Fruit fly (Drosophila melanogaster): ENCODE results near the gene CheB93a.

CheB93a gene

DNA sequence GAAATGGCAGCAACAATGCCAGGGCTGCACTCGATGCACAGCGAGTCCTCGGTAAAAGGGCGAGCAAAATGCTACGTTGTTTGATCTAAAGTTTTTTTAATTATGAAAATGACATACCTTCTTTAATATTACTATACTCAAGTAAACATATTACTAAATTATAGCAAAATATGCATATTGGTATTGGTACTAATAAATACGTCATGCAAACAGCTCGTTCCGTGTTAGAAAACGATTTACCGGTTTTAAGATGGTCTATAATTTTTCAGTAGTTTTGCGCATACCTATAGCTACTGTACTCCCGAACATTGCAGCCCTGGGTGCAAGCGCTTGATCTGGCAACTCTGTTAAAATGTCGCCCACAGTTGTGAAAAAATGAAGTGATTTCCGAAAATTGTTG is 42.0 kb upstream of the CheB93a start (continued):
- peak; percentile 92 for TF ChIP-seq CG12744 (GFP tag; optimal IDR thresholded peaks at IDR 0.05)
- peak; percentile 79 for TF ChIP-seq psq (GFP tag; optimal IDR thresholded peaks at IDR 0.05)
- TF ChIP-seq Bgb (GFP tag; IDR thresholded peaks at IDR 0.05; ENCODE audit: partially characterized antibody): no peak
- peak; percentile 92 for TF ChIP-seq E2f1 (GFP tag; IDR thresholded peaks at IDR 0.05)
- peak; percentile 82 for TF ChIP-seq GATAe (GFP tag; conservative IDR thresholded peaks at IDR 0.05)
- peak; percentile 53 for TF ChIP-seq pfk (GFP tag; optimal IDR thresholded peaks at IDR 0.05)
- peak; percentile 97 for TF ChIP-seq gem (tag; optimal IDR thresholded peaks at IDR 0.05)
- peak; percentile 92 to 94 for TF ChIP-seq chif (GFP tag; optimal IDR thresholded peaks at IDR 0.05)
- peak; percentile 98 for TF ChIP-seq CG30403 (GFP tag; optimal IDR thresholded peaks at IDR 0.05)
- TF ChIP-seq CG16815 (GFP tag; optimal IDR thresholded peaks at IDR 0.05): peak; percentile 98
- TF ChIP-seq CG1529 (GFP tag; optimal IDR thresholded peaks at IDR 0.05): peak; percentile 87
- peak; percentile 92 for TF ChIP-seq HHEX (GFP tag; optimal IDR thresholded peaks at IDR 0.05)
- TF ChIP-seq CG34376 (GFP tag; optimal IDR thresholded peaks at IDR 0.05): peak; percentile 98
- TF ChIP-seq Hr39 (optimal IDR thresholded peaks at IDR 0.05): no peak
- TF ChIP-seq phol (tag; optimal IDR thresholded peaks at IDR 0.05): peak; percentile 99
- peak; percentile 94 for TF ChIP-seq CG7372 (GFP tag; IDR thresholded peaks at IDR 0.05)
- TF ChIP-seq CG12942 (GFP tag; optimal IDR thresholded peaks at IDR 0.05): peak; percentile 95
- TF ChIP-seq Hsf (GFP tag; optimal IDR thresholded peaks at IDR 0.05): peak; percentile 98
- TF ChIP-seq Bteb2 (GFP tag; optimal IDR thresholded peaks at IDR 0.05): peak; percentile 92
- peak; percentile 84 for TF ChIP-seq pb (GFP tag; optimal IDR thresholded peaks at IDR 0.05)
- no peak for TF ChIP-seq CG7963 (GFP tag; IDR thresholded peaks at IDR 0.05; ENCODE audit: partially characterized antibody)
- peak; percentile 91 for TF ChIP-seq maf-S (GFP tag; optimal IDR thresholded peaks at IDR 0.05)
- no peak for TF ChIP-seq MESR4 (GFP tag; optimal IDR thresholded peaks at IDR 0.05)
- peak; percentile 68 for TF ChIP-seq MTF-1 (GFP tag; optimal IDR thresholded peaks at IDR 0.05; ENCODE audit: borderline replicate concordance)
- TF ChIP-seq CG32767 (GFP tag; IDR thresholded peaks at IDR 0.05): peak; percentile 91
- TF ChIP-seq Dad (GFP tag; optimal IDR thresholded peaks at IDR 0.05): peak; percentile 93
- peak; percentile 93 for TF ChIP-seq CG9876 (GFP tag; optimal IDR thresholded peaks at IDR 0.05)
- peak; percentile 91 for TF ChIP-seq CG32772 (GFP tag; IDR thresholded peaks at IDR 0.05)
- peak; percentile 79 for TF ChIP-seq corto (GFP tag; optimal IDR thresholded peaks at IDR 0.05)
- TF ChIP-seq cad (GFP tag; optimal IDR thresholded peaks at IDR 0.05): no peak
- peak; percentile 80 for TF ChIP-seq gcm2 (GFP tag; optimal IDR thresholded peaks at IDR 0.05)
- TF ChIP-seq CG9797 (GFP tag; optimal IDR thresholded peaks at IDR 0.05): peak; percentile 64
- peak; percentile 97 for TF ChIP-seq CG4404 (GFP tag; IDR thresholded peaks at IDR 0.05)
- peak; percentile 94 for TF ChIP-seq CG6689 (GFP tag; IDR thresholded peaks at IDR 0.05)
- TF ChIP-seq mirr (GFP tag; optimal IDR thresholded peaks at IDR 0.05): peak; percentile 90
- TF ChIP-seq vnd (GFP tag; IDR thresholded peaks at IDR 0.05; ENCODE audit: partially characterized antibody): no peak
- peak; percentile 96 for TF ChIP-seq CG4328 (GFP tag; optimal IDR thresholded peaks at IDR 0.05)
- peak; percentile 91 for TF ChIP-seq CG9437 (GFP tag; optimal IDR thresholded peaks at IDR 0.05)
- TF ChIP-seq MBD-R2 (GFP tag; IDR thresholded peaks at IDR 0.05): peak; percentile 92
- peak; percentile 94 for TF ChIP-seq pnt (GFP tag; optimal IDR thresholded peaks at IDR 0.05)
- TF ChIP-seq Hey (tag; optimal IDR thresholded peaks at IDR 0.05): peak; percentile 84
- peak; percentile 71 for TF ChIP-seq CG6813 (GFP tag; optimal IDR thresholded peaks at IDR 0.05)
- TF ChIP-seq nau (GFP tag; optimal IDR thresholded peaks at IDR 0.05): no peak
- TF ChIP-seq Nf-YC (tag; optimal IDR thresholded peaks at IDR 0.05): peak; percentile 90
- TF ChIP-seq shn (GFP tag; optimal IDR thresholded peaks at IDR 0.05): peak; percentile 95
- TF ChIP-seq CG18262 (tag; optimal IDR thresholded peaks at IDR 0.05): peak; percentile 92
- TF ChIP-seq dpn (GFP tag; optimal IDR thresholded peaks at IDR 0.05): peak; percentile 95 to 96
- peak; percentile 98 for TF ChIP-seq CG13424 (tag; optimal IDR thresholded peaks at IDR 0.05)
- TF ChIP-seq Awh (GFP tag; IDR thresholded peaks at IDR 0.05): peak; percentile 73
- TF ChIP-seq CG11247 (GFP tag; IDR thresholded peaks at IDR 0.05): peak; percentile 90
- TF ChIP-seq CG17802 (tag; optimal IDR thresholded peaks at IDR 0.05): peak; percentile 74
